Fruit fly (Drosophila melanogaster) whole organism, embryonic: Measurements from ENCODE around the gene Taf10.
A peak's percentile ranks its signal among the peaks of the same experiment; 100 is the strongest.

Source experiments
- CG10147 ChIP-seq: fragments of 200-800 bp; sonication (Bioruptor generic); optimal IDR thresholded peaks from 2 replicates; lab custom pipeline; 2019; ENCODE audit warnings: missing biosample characterization, mild to moderate bottlenecking, missing genetic modification characterization, moderate library complexity
- CG11093 ChIP-seq: fragments of 200-800 bp; sonication (Bioruptor generic); IDR thresholded peaks from 3 replicates; pipeline ENCODE4 v1.3.6; 2022; ENCODE audit warnings: missing biosample characterization, missing genetic modification characterization
- CG11398 ChIP-seq: fragments of 200-800 bp; sonication (Bioruptor generic); optimal IDR thresholded peaks from 2 replicates; lab custom pipeline; 2016; ENCODE audit warnings: missing biosample characterization, missing genetic modification characterization
- CG12236 ChIP-seq: fragments of 200-800 bp; sonication (Bioruptor generic); optimal IDR thresholded peaks from 2 replicates; lab custom pipeline; 2016; ENCODE audit warnings: missing biosample characterization, missing genetic modification characterization
- CG13123 ChIP-seq: fragments of 200-800 bp; sonication (Bioruptor generic); optimal IDR thresholded peaks from 2 replicates; lab custom pipeline; 2016; ENCODE audit warnings: missing biosample characterization, missing genetic modification characterization
- CG13296 ChIP-seq: fragments of 200-800 bp; sonication (Bioruptor generic); optimal IDR thresholded peaks from 3 replicates; lab custom pipeline; 2018; ENCODE audit warnings: missing biosample characterization, mild to moderate bottlenecking, missing genetic modification characterization
- CG14710 ChIP-seq: fragments of 200-800 bp; sonication (Bioruptor generic); optimal IDR thresholded peaks from 3 replicates; lab custom pipeline; 2019; ENCODE audit warnings: missing biosample characterization, mild to moderate bottlenecking, missing genetic modification characterization, moderate library complexity
- CG15514 ChIP-seq: fragments of 200-800 bp; sonication (Bioruptor generic); optimal IDR thresholded peaks from 3 replicates; lab custom pipeline; 2017; ENCODE audit warnings: missing biosample characterization, missing genetic modification characterization, mild to moderate bottlenecking, moderate library complexity, missing genetic modification reagents
- CG34224 ChIP-seq: fragments of 200-800 bp; sonication (Bioruptor generic); IDR thresholded peaks from 3 replicates; pipeline ENCODE4 v1.3.6; 2022; ENCODE audit warnings: missing biosample characterization, missing genetic modification characterization; ENCODE audit not compliant: partially characterized antibody
- CG4424 ChIP-seq: fragments of 200-800 bp; sonication (Bioruptor generic); optimal IDR thresholded peaks from 3 replicates; lab custom pipeline; 2016; ENCODE audit warnings: missing biosample characterization, missing genetic modification characterization
- CG4617 ChIP-seq: fragments of 200-800 bp; sonication (Bioruptor generic); optimal IDR thresholded peaks from 3 replicates; lab custom pipeline; 2016; ENCODE audit warnings: missing biosample characterization, missing genetic modification characterization, borderline replicate concordance
- CG4854 ChIP-seq: fragments of 200-800 bp; sonication (Bioruptor generic); optimal IDR thresholded peaks from 2 replicates; lab custom pipeline; 2016; ENCODE audit warnings: missing biosample characterization, missing genetic modification characterization, inconsistent platforms
- CG6272 ChIP-seq: fragments of 200-800 bp; sonication (Bioruptor generic); IDR thresholded peaks from 2 replicates; pipeline ENCODE4 v1.3.6; 2022; ENCODE audit warnings: missing biosample characterization, missing genetic modification characterization
- CG7839 ChIP-seq: fragments of 200-800 bp; sonication (Bioruptor generic); optimal IDR thresholded peaks from 3 replicates; lab custom pipeline; 2018; ENCODE audit warnings: missing biosample characterization, mild to moderate bottlenecking, missing genetic modification characterization, moderate library complexity
- CG8924 ChIP-seq: fragments of 200-800 bp; optimal IDR thresholded peaks from 3 replicates; lab custom pipeline; 2019; ENCODE audit warnings: missing biosample characterization, mild to moderate bottlenecking, missing genetic modification characterization, moderate library complexity
- CHES-1-like ChIP-seq: fragments of 200-800 bp; sonication (Bioruptor generic); optimal IDR thresholded peaks from 2 replicates; lab custom pipeline; 2016; ENCODE audit warnings: missing biosample characterization, missing genetic modification characterization
- CkIIα-i1 ChIP-seq: fragments of 200-800 bp; sonication (Bioruptor generic); IDR thresholded peaks from 2 replicates; pipeline ENCODE4 v1.3.6; 2022; ENCODE audit warnings: missing biosample characterization, missing genetic modification characterization
- GATAe ChIP-seq: fragments of 200-800 bp; sonication (Bioruptor generic); conservative IDR thresholded peaks from 2 replicates; pipeline ENCODE4 v1.3.6; 2022; ENCODE audit warnings: missing biosample characterization, missing genetic modification characterization
- Gug ChIP-seq: fragments of 200-800 bp; sonication (Bioruptor generic); IDR thresholded peaks from 4 replicates; pipeline ENCODE4 v1.3.6; 2022; ENCODE audit warnings: missing biosample characterization, missing genetic modification characterization
- Hand ChIP-seq: fragments of 200-800 bp; sonication (Bioruptor generic); optimal IDR thresholded peaks from 2 replicates; lab custom pipeline; 2017; ENCODE audit warnings: mild to moderate bottlenecking, missing biosample characterization, missing genetic modification reagents, missing genetic modification characterization
- Hr78 ChIP-seq, 2 experiments: fragments of 200-800 bp in 1 of 2; fragments of >200 bp in 1 of 2; sonication (Bioruptor generic) in 1 of 2; optimal IDR thresholded peaks; 2 replicates each; lab custom pipeline; 2017 to 2019; ENCODE audit warnings: missing biosample characterization in 2 of 2, missing genetic modification characterization in 2 of 2, mild to moderate bottlenecking in 1 of 2, moderate library complexity in 1 of 2
- Kr ChIP-seq: fragments of 200-800 bp; sonication (Bioruptor generic); optimal IDR thresholded peaks from 2 replicates; lab custom pipeline; 2017; ENCODE audit warnings: missing biosample characterization, mild to moderate bottlenecking, missing genetic modification characterization
- Oaz ChIP-seq: fragments of 200-800 bp; sonication (Bioruptor generic); IDR thresholded peaks from 2 replicates; pipeline ENCODE4 v1.3.6; 2022; ENCODE audit warnings: missing biosample characterization, missing genetic modification characterization
- Rx ChIP-seq: fragments of 200-800 bp; sonication (Bioruptor generic); IDR thresholded peaks from 2 replicates; pipeline ENCODE4 v1.3.6; 2022; ENCODE audit warnings: missing biosample characterization, missing genetic modification characterization
- Ssrp ChIP-seq: fragments of 200-800 bp; sonication (Bioruptor generic); optimal IDR thresholded peaks from 2 replicates; lab custom pipeline; 2018; ENCODE audit warnings: missing biosample characterization, mild to moderate bottlenecking, missing genetic modification characterization, moderate library complexity
- ato ChIP-seq: fragments of 200-800 bp; sonication (Bioruptor generic); IDR thresholded peaks from 2 replicates; pipeline ENCODE4 v1.3.6; 2022; ENCODE audit warnings: missing biosample characterization, missing genetic modification characterization; ENCODE audit not compliant: partially characterized antibody
- bcd ChIP-seq: fragments of 200-800 bp; sonication (Bioruptor generic); optimal IDR thresholded peaks from 2 replicates; lab custom pipeline; 2017; ENCODE audit warnings: missing biosample characterization, mild to moderate bottlenecking, missing genetic modification characterization
- corto ChIP-seq: fragments of 200-800 bp; sonication (Bioruptor generic); optimal IDR thresholded peaks from 2 replicates; lab custom pipeline; 2016; ENCODE audit warnings: missing biosample characterization, mild to moderate bottlenecking, missing genetic modification characterization, moderate library complexity
- disco-r ChIP-seq: fragments of 200-800 bp; sonication (Bioruptor generic); optimal IDR thresholded peaks from 2 replicates; lab custom pipeline; 2016; ENCODE audit warnings: missing biosample characterization, missing genetic modification characterization
- emc ChIP-seq: fragments of 200-800 bp; sonication (Bioruptor generic); optimal IDR thresholded peaks from 2 replicates; lab custom pipeline; 2016; ENCODE audit warnings: missing biosample characterization, missing genetic modification characterization
- eve ChIP-seq, 2 experiments: fragments of >200 bp; optimal IDR thresholded peaks; 2 replicates each; lab custom pipeline; 2017; ENCODE audit warnings: missing biosample characterization in 2 of 2, missing genetic modification characterization in 2 of 2
- fd102C ChIP-seq: fragments of 200-800 bp; sonication (Bioruptor generic); optimal IDR thresholded peaks from 2 replicates; lab custom pipeline; 2018; ENCODE audit warnings: missing biosample characterization, mild to moderate bottlenecking, missing genetic modification characterization, moderate library complexity
- fru ChIP-seq: fragments of >200 bp; optimal IDR thresholded peaks from 2 replicates; lab custom pipeline; 2017
- gro ChIP-seq: fragments of 200-800 bp; sonication (Bioruptor generic); optimal IDR thresholded peaks from 2 replicates; lab custom pipeline; 2016; ENCODE audit warnings: missing biosample characterization, missing genetic modification characterization
- gsb-n ChIP-seq: fragments of 200-800 bp; sonication (Bioruptor generic); optimal IDR thresholded peaks from 3 replicates; lab custom pipeline; 2018; ENCODE audit warnings: missing biosample characterization, mild to moderate bottlenecking, missing genetic modification characterization
- jigr1 ChIP-seq: fragments of 200-800 bp; sonication (Bioruptor generic); IDR thresholded peaks from 3 replicates; pipeline ENCODE4 v1.3.6; 2022; ENCODE audit warnings: missing biosample characterization, missing genetic modification characterization
- lilli ChIP-seq: fragments of 200-800 bp; sonication (Bioruptor generic); optimal IDR thresholded peaks from 3 replicates; lab custom pipeline; 2016; ENCODE audit warnings: missing biosample characterization, missing genetic modification characterization
- lov ChIP-seq, 2 experiments: fragments of 200-800 bp in 1 of 2; fragments of >200 bp in 1 of 2; sonication (Bioruptor generic) in 1 of 2; IDR thresholded peaks in 1 of 2; optimal IDR thresholded peaks in 1 of 2; 2 replicates in 1 of 2; 3 replicates in 1 of 2; pipeline versions ENCODE4 v1.3.6 to Lab custom; 2017 to 2022; ENCODE audit warnings: missing biosample characterization in 1 of 2, missing genetic modification characterization in 1 of 2
- luna ChIP-seq: fragments of 200-800 bp; sonication (Bioruptor generic); optimal IDR thresholded peaks from 2 replicates; lab custom pipeline; 2016; ENCODE audit warnings: missing biosample characterization, missing genetic modification characterization
- maf-S ChIP-seq: fragments of 200-800 bp; sonication (Bioruptor generic); optimal IDR thresholded peaks from 2 replicates; lab custom pipeline; 2016; ENCODE audit warnings: missing biosample characterization, missing genetic modification characterization
- nau ChIP-seq: fragments of 200-800 bp; sonication (Bioruptor generic); optimal IDR thresholded peaks from 3 replicates; lab custom pipeline; 2017; ENCODE audit warnings: missing biosample characterization, mild to moderate bottlenecking, missing genetic modification characterization, missing genetic modification reagents
- nmo ChIP-seq: fragments of 200-800 bp; sonication (Bioruptor generic); optimal IDR thresholded peaks from 2 replicates; lab custom pipeline; 2018; ENCODE audit warnings: missing biosample characterization, mild to moderate bottlenecking, missing genetic modification characterization, moderate library complexity
- row ChIP-seq: fragments of 200-800 bp; sonication (Bioruptor generic); IDR thresholded peaks from 3 replicates; pipeline ENCODE4 v1.3.6; 2022; ENCODE audit warnings: missing biosample characterization, missing genetic modification characterization
- schlank ChIP-seq: fragments of 200-800 bp; sonication (Bioruptor generic); optimal IDR thresholded peaks from 2 replicates; lab custom pipeline; 2018; ENCODE audit warnings: missing biosample characterization, mild to moderate bottlenecking, missing genetic modification characterization
- ssp ChIP-seq: fragments of 200-800 bp; sonication (Bioruptor generic); IDR thresholded peaks from 2 replicates; pipeline ENCODE4 v1.3.6; 2022; ENCODE audit warnings: missing biosample characterization, missing genetic modification characterization
- trh ChIP-seq: fragments of 200-800 bp; sonication (Bioruptor generic); optimal IDR thresholded peaks from 2 replicates; lab custom pipeline; 2016; ENCODE audit warnings: missing biosample characterization, missing genetic modification characterization
- unpg ChIP-seq: fragments of 200-800 bp; sonication (Bioruptor generic); optimal IDR thresholded peaks from 3 replicates; lab custom pipeline; 2018; ENCODE audit warnings: missing biosample characterization, mild to moderate bottlenecking, missing genetic modification characterization, moderate library complexity
- usp ChIP-seq: fragments of >200 bp; optimal IDR thresholded peaks from 2 replicates; lab custom pipeline; 2017; ENCODE audit warnings: missing biosample characterization, missing genetic modification characterization
- zfh2 ChIP-seq: fragments of 200-800 bp; sonication (Bioruptor generic); optimal IDR thresholded peaks from 2 replicates; lab custom pipeline; 2016; ENCODE audit warnings: missing biosample characterization, missing genetic modification characterization

Gene Taf10

DNA sequence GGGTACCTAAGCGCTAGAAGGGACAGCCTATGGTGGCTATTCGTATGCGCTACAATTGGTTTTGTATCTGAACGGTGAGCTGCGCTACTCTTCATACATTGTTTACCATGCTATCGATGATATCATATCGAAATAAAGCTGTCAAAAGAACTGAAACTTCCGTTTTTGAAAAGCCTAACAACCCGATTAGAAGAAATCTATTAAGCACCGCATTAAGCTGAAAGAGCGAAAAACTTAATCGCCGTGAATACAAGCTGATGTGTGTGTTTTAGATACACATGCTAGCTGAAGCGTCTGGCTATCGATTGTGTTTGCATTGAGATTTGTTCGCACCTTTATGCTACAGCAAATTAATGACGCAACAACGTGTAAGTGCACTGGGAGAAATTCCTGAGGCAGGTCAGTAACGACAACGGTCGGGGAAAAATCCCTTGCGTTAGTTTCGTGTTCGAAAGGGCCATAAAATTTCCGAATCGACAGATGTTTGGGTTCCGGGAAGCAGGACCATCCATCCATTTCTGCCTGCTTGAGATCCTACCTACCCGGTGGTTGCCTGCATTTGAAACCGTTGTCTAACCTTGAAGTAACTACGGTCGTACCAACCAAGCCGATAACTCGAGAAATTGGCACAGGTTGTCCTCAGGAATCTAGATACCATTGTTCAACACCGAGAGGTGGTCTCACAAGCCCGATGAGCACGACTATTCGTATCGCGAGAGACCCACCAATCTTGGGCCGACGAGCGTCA lies 17.2 kb upstream of the Taf10 start (continued):
- TF ChIP-seq Hand (peak; percentile 68), trh (GFP tag; lab: Kevin White, UChicago) (peak; percentile 16), CG6272 (GFP tag; lab: Robert Waterston, UW) (peak; percentile 75), nmo (GFP tag; lab: Kevin White, UChicago) (peak; percentile 85), CG10147 (peak; percentile 80), gro (GFP tag; lab: Kevin White, UChicago) (peak; percentile 93), row (GFP tag; lab: Robert Waterston, UW) (no peak), zfh2 (GFP tag; lab: Kevin White, UChicago) (peak; percentile 79), CkIIα-i1 (GFP tag; lab: Robert Waterston, UW) (no peak), emc (GFP tag; lab: Kevin White, UChicago) (peak; percentile 62), CG11093 (GFP tag; lab: Robert Waterston, UW) (peak; percentile 81; the same call in 2 of the 3 replicates), disco-r (GFP tag; lab: Kevin White, UChicago) (peak; percentile 67), fd102C (no peak), CG13123 (GFP tag; lab: Kevin White, UChicago) (peak; percentile 5), Kr (no peak), eve (GFP tag; optimal IDR thresholded peaks at IDR 0.05; lab: Kevin White, UChicago) (no peak), CG34224 (GFP tag; lab: Robert Waterston, UW) (no peak), CG4854 (GFP tag; lab: Kevin White, UChicago) (peak; percentile 58), GATAe (no peak), fru (lab: Kevin White, UChicago) (no peak), CG13296 (peak; percentile 86), nau (GFP tag; lab: Kevin White, UChicago) (peak; percentile 80), ssp (GFP tag; lab: Robert Waterston, UW) (no peak), lov (optimal IDR thresholded peaks at IDR 0.05; lab: Kevin White, UChicago) (no peak), lov (GFP tag; IDR thresholded peaks at IDR 0.05; lab: Robert Waterston, UW) (no peak), Ssrp (tag; lab: Kevin White, UChicago) (peak; percentile 60), CG4617 (GFP tag; lab: Kevin White, UChicago) (peak; percentile 8), CG4424 (GFP tag; lab: Kevin White, UChicago) (peak; percentile 72), Gug (peak; percentile 88), CG11398 (GFP tag; lab: Kevin White, UChicago) (peak; percentile 50), Oaz (GFP tag; lab: Robert Waterston, UW) (no peak), corto (no peak), Hr78 (GFP tag; optimal IDR thresholded peaks at IDR 0.05; lab: Kevin White, UChicago) (peak in 1 of 2 experiments; percentile 49), gsb-n (tag; lab: Kevin White, UChicago) (peak; percentile 73), CG15514 (GFP tag; lab: Kevin White, UChicago) (peak; percentile 81), CG8924 (tag; lab: Kevin White, UChicago) (peak; percentile 85), CG14710 (peak; percentile 65), ato (GFP tag; lab: Robert Waterston, UW) (no peak), CG12236 (GFP tag; lab: Kevin White, UChicago) (peak; percentile 60), Rx (GFP tag; lab: Robert Waterston, UW) (no peak), luna (peak; percentile 81), CG7839 (tag; lab: Kevin White, UChicago) (peak; percentile 87), maf-S (GFP tag; lab: Kevin White, UChicago) (peak; percentile 78), unpg (GFP tag; lab: Kevin White, UChicago) (peak; percentile 78), jigr1 (no peak), lilli (GFP tag; lab: Kevin White, UChicago) (peak; percentile 90), usp (GFP tag; lab: Kevin White, UChicago) (no peak), bcd (GFP tag; lab: Kevin White, UChicago) (peak; percentile 85), schlank (tag; lab: Kevin White, UChicago) (peak; percentile 77), CHES-1-like (GFP tag; lab: Kevin White, UChicago) (peak; percentile 64)
